Fruit fly (Drosophila melanogaster): ENCODE results near the gene CG10845.

The CG10845 gene

dm6 chr3R:24876843-24877457 lies 24.0 kb upstream of the CG10845 start, which contains the start of the genes CG11089 and CG31381:
TSS of gene CG11089 (plus strand) at chr3R:24877045.
TSS of gene CG31381 (plus strand) at chr3R:24877045.
- no peak for TF ChIP-seq CG17801 (GFP tag; optimal IDR thresholded peaks at IDR 0.05; ENCODE audit: partially characterized antibody)

- TF ChIP-seq CG17801 (GFP tag; optimal IDR thresholded peaks at IDR 0.05; ENCODE audit: partially characterized antibody): no peak
These were observed 22.3 kb upstream of the CG10845 start for dm6 chr3R:24878655-24879054.

- TF ChIP-seq CG17801 (GFP tag; optimal IDR thresholded peaks at IDR 0.05; ENCODE audit: partially characterized antibody): no peak
These were observed 14.4 kb upstream of the CG10845 start for dm6 chr3R:24886470-24886869.

- no peak for TF ChIP-seq CG17801 (GFP tag; optimal IDR thresholded peaks at IDR 0.05; ENCODE audit: partially characterized antibody)
These were observed 12.5 kb upstream of the CG10845 start for dm6 chr3R:24888418-24888817.

- no peak for TF ChIP-seq CG17801 (GFP tag; optimal IDR thresholded peaks at IDR 0.05; ENCODE audit: partially characterized antibody)
These were observed 11.5 kb upstream of the CG10845 start for dm6 chr3R:24889303-24889892.

- TF ChIP-seq CG17801 (GFP tag; optimal IDR thresholded peaks at IDR 0.05; ENCODE audit: partially characterized antibody): no peak
These were observed 10.7 kb upstream of the CG10845 start for dm6 chr3R:24890217-24890616.

- no peak for TF ChIP-seq CG17801 (GFP tag; optimal IDR thresholded peaks at IDR 0.05; ENCODE audit: partially characterized antibody)
These were observed 10.0 kb upstream of the CG10845 start for dm6 chr3R:24890919-24891318.

- TF ChIP-seq CG17801 (GFP tag; optimal IDR thresholded peaks at IDR 0.05; ENCODE audit: partially characterized antibody): no peak
These were observed 7.5 kb upstream of the CG10845 start for dm6 chr3R:24893320-24893955.

- no peak for TF ChIP-seq CG17801 (GFP tag; optimal IDR thresholded peaks at IDR 0.05; ENCODE audit: partially characterized antibody)
These were observed 6.3 kb upstream of the CG10845 start, which contains the start of the genes CG31121 and CG11069 for dm6 chr3R:24894419-24895206. TSS of gene CG31121 (minus strand) at chr3R:24894605. TSS of gene CG11069 (plus strand) at chr3R:24894742.

dm6 chr3R:24905959-24906634 lies 5.2 kb downstream of the CG10845 start, which contains the start of gene CG13643:
TSS of gene CG13643 (minus strand) at chr3R:24906004.
- TF ChIP-seq CG17801 (GFP tag; optimal IDR thresholded peaks at IDR 0.05; ENCODE audit: partially characterized antibody): no peak

dm6 chr3R:24906648-24907047 lies 5.7 kb downstream of the CG10845 start:
- no peak for TF ChIP-seq CG17801 (GFP tag; optimal IDR thresholded peaks at IDR 0.05; ENCODE audit: partially characterized antibody)

dm6 chr3R:24908034-24908433 lies 7.1 kb downstream of the CG10845 start:
- TF ChIP-seq CG17801 (GFP tag; optimal IDR thresholded peaks at IDR 0.05; ENCODE audit: partially characterized antibody): no peak

- no peak for TF ChIP-seq CG17801 (GFP tag; optimal IDR thresholded peaks at IDR 0.05; ENCODE audit: partially characterized antibody)
These were observed 9.2 kb downstream of the CG10845 start for dm6 chr3R:24910097-24910496.

dm6 chr3R:24914864-24915263 lies 13.9 kb downstream of the CG10845 start:
- TF ChIP-seq CG17801 (GFP tag; optimal IDR thresholded peaks at IDR 0.05; ENCODE audit: partially characterized antibody): no peak
